Worm (Caenorhabditis elegans): ENCODE measurements around the gene cpi-2.
"Not testable (repeated sequence)": the region's sequence is repeated elsewhere in the genome, so short reads cannot be mapped to it uniquely, and the experiment has no call there.

Gene cpi-2

ce11 chrV:6036547-6036946 is 7.3 kb upstream of the cpi-2 start:
- TF ChIP-seq M03D4.4 (tag; optimal IDR thresholded peaks at IDR 0.05), result no peak
- no peak for TF ChIP-seq ceh-43 (GFP tag; optimal IDR thresholded peaks at IDR 0.05)
- no peak for TF ChIP-seq mls-2 (tag; optimal IDR thresholded peaks at IDR 0.05)
- TF ChIP-seq flh-1 (GFP tag; optimal IDR thresholded peaks at IDR 0.05), result no peak
- TF ChIP-seq ztf-11 (tag; optimal IDR thresholded peaks at IDR 0.05), result no peak
- TF ChIP-seq bed-3 (GFP tag; optimal IDR thresholded peaks at IDR 0.05), result no peak
- TF ChIP-seq ceh-83 (GFP tag; optimal IDR thresholded peaks at IDR 0.05), result no peak
- TF ChIP-seq elt-1 (tag; optimal IDR thresholded peaks at IDR 0.05; ENCODE audit: borderline replicate concordance, insufficient read depth), result no peak
- TF ChIP-seq unc-62 (GFP tag; optimal IDR thresholded peaks at IDR 0.05), result no peak
- no peak for TF ChIP-seq drap-1 (GFP tag; optimal IDR thresholded peaks at IDR 0.05)
- no peak for TF ChIP-seq snpc-4 (tag; optimal IDR thresholded peaks at IDR 0.05)
- no peak for TF ChIP-seq elt-3 (tag; optimal IDR thresholded peaks at IDR 0.05)
- no peak for TF ChIP-seq cnd-1 (tag; optimal IDR thresholded peaks at IDR 0.05)
- no peak for TF ChIP-seq nhr-12 (tag; optimal IDR thresholded peaks at IDR 0.05)
- TF ChIP-seq lin-13 (tag; optimal IDR thresholded peaks at IDR 0.05), result no peak
- no peak for TF ChIP-seq unc-120 (tag; optimal IDR thresholded peaks at IDR 0.05; ENCODE audit: poor library complexity, severe bottlenecking)
- TF ChIP-seq lsy-2 (tag; optimal IDR thresholded peaks at IDR 0.05), result no peak
- TF ChIP-seq mab-5 (tag; optimal IDR thresholded peaks at IDR 0.05), result no peak
- TF ChIP-seq nhr-237 (tag; optimal IDR thresholded peaks at IDR 0.05), result no peak

ce11 chrV:6038405-6039151 is 5.3 kb upstream of the cpi-2 start, which contains the start of gene F29G9.1:
Gene F29G9.1 (plus strand): TSS chrV:6039101.
- not testable (repeated sequence) for TF ChIP-seq ces-1 (GFP tag; optimal IDR thresholded peaks at IDR 0.05); cnd-1 (tag; optimal IDR thresholded peaks at IDR 0.05); nhr-237 (tag; optimal IDR thresholded peaks at IDR 0.05)

- no peak for TF ChIP-seq nhr-76 (tag; optimal IDR thresholded peaks at IDR 0.05)
- no peak for TF ChIP-seq ces-1 (GFP tag; optimal IDR thresholded peaks at IDR 0.05)
- TF ChIP-seq mep-1 (tag; optimal IDR thresholded peaks at IDR 0.05), result no peak
- no peak for TF ChIP-seq elt-3 (tag; optimal IDR thresholded peaks at IDR 0.05)
- no peak for TF ChIP-seq lin-32 (GFP tag; optimal IDR thresholded peaks at IDR 0.05)
These were observed 2.5 kb upstream of the cpi-2 start, which contains the start of gene R01B10.2 for ce11 chrV:6041375-6041774. Gene R01B10.2 (minus strand): TSS chrV:6041475.

- TF ChIP-seq cnd-1 (tag; optimal IDR thresholded peaks at IDR 0.05), result no peak
- no peak for TF ChIP-seq zip-8 (tag; optimal IDR thresholded peaks at IDR 0.05)
- no peak for TF ChIP-seq pha-4 (tag; optimal IDR thresholded peaks at IDR 0.05)
- no peak for TF ChIP-seq nhr-76 (tag; optimal IDR thresholded peaks at IDR 0.05)
- TF ChIP-seq mls-2 (tag; optimal IDR thresholded peaks at IDR 0.05), result no peak
- no peak for TF ChIP-seq M03D4.4 (tag; optimal IDR thresholded peaks at IDR 0.05)
- TF ChIP-seq lsy-2 (tag; optimal IDR thresholded peaks at IDR 0.05), result no peak
- TF ChIP-seq elt-3 (tag; optimal IDR thresholded peaks at IDR 0.05), result no peak
- TF ChIP-seq drap-1 (GFP tag; optimal IDR thresholded peaks at IDR 0.05), result no peak
- TF ChIP-seq mep-1 (tag; optimal IDR thresholded peaks at IDR 0.05), result no peak
- TF ChIP-seq ztf-11 (tag; optimal IDR thresholded peaks at IDR 0.05), result no peak
- no peak for TF ChIP-seq hlh-1 (tag; optimal IDR thresholded peaks at IDR 0.05)
- TF ChIP-seq unc-39 (tag; optimal IDR thresholded peaks at IDR 0.05), result no peak
These were observed 586 bp downstream of the cpi-2 start for ce11 chrV:6044448-6044847.

ce11 chrV:6044853-6045594 is 1.2 kb downstream of the cpi-2 start, which contains the start of gene R01B10.3:
Gene R01B10.3 (minus strand): TSS chrV:6045129.
- no peak for TF ChIP-seq unc-120 (tag; optimal IDR thresholded peaks at IDR 0.05; ENCODE audit: poor library complexity, severe bottlenecking)
- no peak for TF ChIP-seq tbx-8 (GFP tag; optimal IDR thresholded peaks at IDR 0.05)
- no peak for TF ChIP-seq sptf-1 (tag; optimal IDR thresholded peaks at IDR 0.05)
- no peak for TF ChIP-seq ceh-83 (GFP tag; optimal IDR thresholded peaks at IDR 0.05)
- no peak for TF ChIP-seq flh-1 (GFP tag; optimal IDR thresholded peaks at IDR 0.05)
- no peak for TF ChIP-seq ces-1 (GFP tag; optimal IDR thresholded peaks at IDR 0.05)
- TF ChIP-seq ztf-11 (tag; optimal IDR thresholded peaks at IDR 0.05), result no peak
- TF ChIP-seq snpc-4 (tag; optimal IDR thresholded peaks at IDR 0.05), result no peak
- TF ChIP-seq lsy-2 (tag; optimal IDR thresholded peaks at IDR 0.05), result no peak
- TF ChIP-seq mab-5 (tag; optimal IDR thresholded peaks at IDR 0.05), result no peak
- no peak for TF ChIP-seq blmp-1 (tag; optimal IDR thresholded peaks at IDR 0.05)
- no peak for TF ChIP-seq lin-32 (GFP tag; optimal IDR thresholded peaks at IDR 0.05)

Data from whole organism, mixed stage, embryonic.